Worm (Caenorhabditis elegans): ENCODE measurements around the gene nhr-247.
A peak's percentile ranks its signal among the peaks of the same experiment; 100 is the strongest.

The nhr-247 gene

DNA sequence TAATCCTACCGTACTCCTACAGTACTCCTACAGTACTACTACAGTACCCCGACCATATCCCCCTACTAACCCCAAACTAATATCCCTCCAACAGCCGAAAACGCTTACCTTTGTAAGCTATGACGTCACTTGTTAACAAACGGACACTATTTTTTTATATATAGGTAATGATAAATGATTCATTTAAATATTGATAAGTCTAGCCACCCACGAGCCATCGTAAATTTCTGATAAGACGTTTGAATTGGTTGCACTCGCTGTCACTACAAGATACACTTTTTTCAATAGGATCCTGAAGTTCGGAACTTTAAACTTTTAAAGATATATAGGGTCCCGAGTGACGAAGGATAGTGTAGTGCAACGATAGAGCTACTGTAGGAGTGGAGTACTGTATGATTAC, at the start of gene nhr-247:
nhr-247 (plus strand) TSS at position 330 of the 400 bp plus-strand sequence.
- peak; percentile 73 for TF ChIP-seq elt-2 (tag; optimal IDR thresholded peaks at IDR 0.05)

DNA sequence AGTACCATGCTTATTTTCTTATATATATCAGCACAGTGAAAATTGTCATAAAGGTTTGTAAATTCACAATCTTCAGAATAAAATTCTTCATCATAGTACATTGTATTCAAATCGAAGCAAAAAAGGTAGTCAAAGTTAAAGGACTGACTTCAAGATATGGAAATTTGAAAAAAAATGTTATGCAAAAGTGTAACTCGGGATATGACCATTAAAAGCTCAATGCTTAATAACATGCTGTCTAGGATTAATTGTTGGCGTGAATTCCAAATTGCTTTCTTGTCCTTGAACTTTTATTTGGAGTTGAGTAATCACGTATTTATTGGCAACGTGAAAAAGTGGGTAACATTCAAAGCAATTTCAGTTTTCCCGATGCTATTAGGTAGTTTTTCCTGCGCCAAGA, 48.0 kb upstream of the nhr-247 start, which contains the start of gene srw-16:
srw-16 (minus strand) TSS at position 101 of the 400 bp plus-strand sequence.
- TF ChIP-seq unc-62 (GFP tag; optimal IDR thresholded peaks at IDR 0.05) (no peak), unc-30 (tag; optimal IDR thresholded peaks at IDR 0.05) (no peak), lin-13 (GFP tag; optimal IDR thresholded peaks at IDR 0.05) (no peak), nhr-19 (GFP tag; conservative IDR thresholded peaks at IDR 0.05) (no peak), nhr-90 (tag; optimal IDR thresholded peaks at IDR 0.05; ENCODE audit: poor library complexity) (no peak), nhr-11 (tag; optimal IDR thresholded peaks at IDR 0.05) (no peak), skn-1 (tag; optimal IDR thresholded peaks at IDR 0.05) (no peak), rnt-1 (tag; optimal IDR thresholded peaks at IDR 0.05) (no peak), egl-27 (tag; optimal IDR thresholded peaks at IDR 0.05) (no peak)

DNA sequence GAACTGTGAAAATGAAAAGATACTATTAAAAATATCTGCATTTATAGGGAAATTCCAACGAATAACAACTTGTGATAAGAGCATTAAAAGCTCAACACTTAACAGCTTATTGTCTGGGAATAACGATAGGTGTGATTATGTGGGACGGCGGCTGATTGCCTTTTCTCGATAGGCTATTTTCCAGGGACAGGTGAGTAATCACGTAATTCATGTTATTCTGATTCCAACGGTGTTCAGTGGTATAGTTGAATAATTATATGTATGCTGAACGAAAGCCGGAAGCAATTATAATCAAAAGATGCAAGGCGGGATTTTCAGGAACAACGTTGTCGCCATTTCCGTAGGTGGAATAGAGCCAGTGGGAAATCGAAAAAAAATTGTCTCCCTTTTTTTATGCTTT, 45.9 kb upstream of the nhr-247 start, which contains the start of gene srw-17:
srw-17 (minus strand) TSS at position 101 of the 400 bp plus-strand sequence.
- TF ChIP-seq mdl-1 (tag; optimal IDR thresholded peaks at IDR 0.05), result no peak
- TF ChIP-seq ceh-88 (GFP tag; IDR thresholded peaks at IDR 0.05), result no peak
- no peak for TF ChIP-seq C04F5.9 (tag; optimal IDR thresholded peaks at IDR 0.05)
- no peak for TF ChIP-seq vab-15 (tag; optimal IDR thresholded peaks at IDR 0.05)
- TF ChIP-seq efl-3 (GFP tag; optimal IDR thresholded peaks at IDR 0.05), result no peak
- TF ChIP-seq pag-3 (tag; optimal IDR thresholded peaks at IDR 0.05; ENCODE audit: borderline replicate concordance, insufficient read depth), result no peak
- TF ChIP-seq nhr-77 (tag; optimal IDR thresholded peaks at IDR 0.05), result no peak
- TF ChIP-seq aly-2 (tag; optimal IDR thresholded peaks at IDR 0.05), result no peak
- TF ChIP-seq tlp-1 (tag; optimal IDR thresholded peaks at IDR 0.05), result no peak
- TF ChIP-seq nhr-19 (GFP tag; conservative IDR thresholded peaks at IDR 0.05), result no peak
- no peak for TF ChIP-seq nhr-20 (tag; optimal IDR thresholded peaks at IDR 0.05)
- no peak for TF ChIP-seq rnt-1 (tag; optimal IDR thresholded peaks at IDR 0.05)
- no peak for TF ChIP-seq hpl-2 (GFP tag; optimal IDR thresholded peaks at IDR 0.05)

DNA sequence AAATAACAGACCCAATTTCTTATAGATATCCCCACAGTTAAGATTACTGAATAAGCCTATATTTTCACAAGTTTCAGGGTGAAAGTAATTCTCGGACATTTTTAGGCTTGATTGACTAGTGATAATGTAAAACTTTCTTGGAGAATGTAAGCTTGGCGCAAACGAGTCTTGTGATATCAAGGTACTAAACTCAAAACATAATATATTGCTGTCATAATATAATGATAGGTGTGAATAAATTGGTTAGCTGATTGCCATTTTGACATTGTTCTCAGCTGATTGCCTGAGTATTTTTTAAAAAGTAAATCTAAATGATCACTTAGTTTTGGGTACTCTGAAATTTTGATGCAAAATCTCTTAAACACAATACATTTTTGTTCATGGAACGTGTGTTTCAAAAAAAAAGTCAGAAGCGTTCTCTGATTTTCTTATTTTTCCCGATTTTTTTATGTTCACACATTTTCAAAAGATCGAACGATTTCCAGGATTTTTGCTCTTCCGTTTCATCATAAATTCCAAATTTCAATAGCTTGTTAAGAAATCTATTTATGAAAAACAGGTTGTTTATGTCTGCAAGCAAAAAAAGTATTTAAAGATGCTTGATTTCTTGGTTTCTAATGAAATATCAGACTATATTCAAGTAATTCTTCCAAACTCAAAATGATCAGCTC, 41.4 kb upstream of the nhr-247 start, which contains the start of the genes srw-19 and srx-51:
srw-19 (minus strand) TSS at position 101 of the 671 bp plus-strand sequence.
srx-51 (plus strand) TSS at position 621 of the 671 bp plus-strand sequence.
- TF ChIP-seq zag-1 (tag; optimal IDR thresholded peaks at IDR 0.05) (no peak), tlp-1 (tag; optimal IDR thresholded peaks at IDR 0.05) (no peak), lin-14 (GFP tag; optimal IDR thresholded peaks at IDR 0.05) (no peak), zip-4 (GFP tag; optimal IDR thresholded peaks at IDR 0.05) (no peak), irx-1 (tag; optimal IDR thresholded peaks at IDR 0.05) (no peak), C04F5.9 (tag; optimal IDR thresholded peaks at IDR 0.05) (no peak)

DNA sequence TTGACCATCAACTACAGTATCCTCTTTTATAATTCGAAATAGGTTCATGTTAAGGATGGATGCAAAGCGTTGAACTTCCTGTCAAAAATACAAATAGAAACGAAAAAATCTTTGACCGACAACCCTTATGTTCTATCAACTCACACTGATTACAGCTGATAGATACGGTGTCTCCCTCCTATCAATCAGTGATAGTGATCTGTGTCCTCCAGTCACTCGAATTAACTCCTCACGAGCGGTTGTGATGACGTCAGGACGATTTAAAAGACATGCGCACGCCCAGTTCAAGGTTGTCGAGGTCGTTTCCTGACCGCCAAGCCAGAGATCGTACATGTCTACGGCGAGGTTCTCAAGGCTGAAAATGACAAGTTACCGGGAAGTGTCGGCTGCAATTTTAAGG, 36.8 kb upstream of the nhr-247 start:
- TF ChIP-seq efl-1 (optimal IDR thresholded peaks at IDR 0.05) (no peak), efl-1 (GFP tag; optimal IDR thresholded peaks at IDR 0.05 in 1 of 2) (peak in 1 of 2 experiments; percentile 88), sox-4 (tag; optimal IDR thresholded peaks at IDR 0.05) (no peak), nhr-85 (tag) (peak; percentile 83), nhr-20 (tag; optimal IDR thresholded peaks at IDR 0.05) (peak; percentile 42), ceh-88 (GFP tag; IDR thresholded peaks at IDR 0.05) (no peak), aly-2 (tag; optimal IDR thresholded peaks at IDR 0.05) (no peak), swsn-7 (tag; optimal IDR thresholded peaks at IDR 0.05) (no peak), mdl-1 (tag; optimal IDR thresholded peaks at IDR 0.05) (no peak), elt-3 (tag; optimal IDR thresholded peaks at IDR 0.05) (peak; percentile 28 to 88 (median 78))

DNA sequence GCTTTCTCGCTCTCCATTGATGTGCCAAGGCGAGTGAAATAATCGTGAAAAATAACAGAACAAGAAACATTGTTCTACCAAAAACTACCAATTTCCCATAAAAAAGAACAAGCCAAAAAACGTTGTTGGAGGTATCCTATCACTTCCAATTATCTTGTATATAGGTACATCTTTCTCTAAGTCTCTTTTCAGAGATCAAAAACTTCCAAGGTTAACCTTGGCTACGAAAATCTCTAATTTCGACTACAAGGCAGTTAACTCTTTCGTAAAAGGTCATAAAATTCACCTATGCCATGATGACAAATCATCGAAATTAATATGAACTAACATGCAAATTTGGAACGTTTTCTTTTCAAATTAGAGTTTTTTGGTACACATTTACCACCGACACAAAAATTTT, 34.9 kb upstream of the nhr-247 start, which contains the start of gene cyp-34A1:
cyp-34A1 (minus strand) TSS at position 101 of the 400 bp plus-strand sequence.
- no peak for TF ChIP-seq fkh-4 (tag; optimal IDR thresholded peaks at IDR 0.05; ENCODE audit: borderline replicate concordance)
- TF ChIP-seq ceh-8 (GFP tag; optimal IDR thresholded peaks at IDR 0.05), result no peak
- TF ChIP-seq jun-1 (tag; optimal IDR thresholded peaks at IDR 0.05), result no peak
- TF ChIP-seq ztf-4 (tag; optimal IDR thresholded peaks at IDR 0.05), result no peak
- TF ChIP-seq unc-30 (tag; optimal IDR thresholded peaks at IDR 0.05), result no peak
- TF ChIP-seq elt-3 (tag; optimal IDR thresholded peaks at IDR 0.05), result no peak
- TF ChIP-seq elt-2 (tag; optimal IDR thresholded peaks at IDR 0.05), result no peak
- TF ChIP-seq ceh-90 (tag; optimal IDR thresholded peaks at IDR 0.05), result no peak
- no peak for TF ChIP-seq dpl-1 (GFP tag; optimal IDR thresholded peaks at IDR 0.05)
- no peak for TF ChIP-seq isw-1 (GFP tag; IDR thresholded peaks at IDR 0.05)
- TF ChIP-seq nhr-90 (tag; optimal IDR thresholded peaks at IDR 0.05; ENCODE audit: poor library complexity), result no peak
- no peak for TF ChIP-seq nhr-47 (tag; optimal IDR thresholded peaks at IDR 0.05)
- no peak for TF ChIP-seq mab-9 (GFP tag; IDR thresholded peaks at IDR 0.05)
- no peak for TF ChIP-seq nhr-12 (tag; optimal IDR thresholded peaks at IDR 0.05)
- no peak for TF ChIP-seq sup-37 (GFP tag; optimal IDR thresholded peaks at IDR 0.05)
- TF ChIP-seq swsn-7 (tag; optimal IDR thresholded peaks at IDR 0.05), result no peak

Measured in whole organism, L1 larva.